Fruit fly (Drosophila melanogaster) whole organism: ENCODE results near the gene CG34241.

Source experiments
- CG8478 ChIP-seq: fragments of >200 bp; optimal IDR thresholded peaks from 2 replicates; lab custom pipeline; 2018; ENCODE audit warnings: inconsistent platforms
- psq ChIP-seq: fragments of >200 bp; optimal IDR thresholded peaks from 2 replicates; lab custom pipeline; 2017
- usp ChIP-seq: fragments of >200 bp; optimal IDR thresholded peaks from 2 replicates; lab custom pipeline; 2017; ENCODE audit warnings: missing biosample characterization, missing genetic modification characterization, mixed read lengths

- TF ChIP-seq usp (GFP tag; lab: Kevin White, UChicago) = no peak
- no peak for TF ChIP-seq CG8478 (lab: Kevin White, UChicago)
- TF ChIP-seq psq = no peak
These were observed 28.3 kb upstream of the CG34241 start for dm6 chr3L:12099329-12100031.
